Worm (Caenorhabditis elegans): ENCODE data around the gene srx-19.
A peak's percentile ranks its signal among the peaks of the same experiment; 100 is the strongest.
"Not testable (repeated sequence)": the region's sequence is repeated elsewhere in the genome, so short reads cannot be mapped to it uniquely, and the experiment has no call there.

Gene srx-19

ce11 chrIV:6872958-6873357, at the start of gene srx-19:
TSS of gene srx-19 (plus strand) at chrIV:6873258.
- TF ChIP-seq nhr-43 (tag; optimal IDR thresholded peaks at IDR 0.05; ENCODE audit: poor library complexity, severe bottlenecking): no peak
- no peak for TF ChIP-seq nfya-1 (tag; optimal IDR thresholded peaks at IDR 0.05; ENCODE audit: insufficient read depth)
- no peak for TF ChIP-seq fkh-2 (tag; optimal IDR thresholded peaks at IDR 0.05)
- no peak for TF ChIP-seq lin-39 (tag; optimal IDR thresholded peaks at IDR 0.05)
- TF ChIP-seq mml-1 (tag; optimal IDR thresholded peaks at IDR 0.05): no peak

- TF ChIP-seq mdl-1 (tag; optimal IDR thresholded peaks at IDR 0.05): no peak
- peak; percentile 56 for TF ChIP-seq elt-2 (tag; optimal IDR thresholded peaks at IDR 0.05)
Measured at ce11 chrIV:6824622-6825021, 48.4 kb upstream of the srx-19 start, which contains the start of gene H20E11.3. TSS of gene H20E11.3 (plus strand) at chrIV:6824816.

ce11 chrIV:6827477-6827876, 45.6 kb upstream of the srx-19 start, which contains the start of gene H20E11.2:
TSS of gene H20E11.2 (plus strand) at chrIV:6827777.
- TF ChIP-seq ceh-82 (tag; optimal IDR thresholded peaks at IDR 0.05); nfya-1 (tag; optimal IDR thresholded peaks at IDR 0.05; ENCODE audit: insufficient read depth); hmg-11 (tag; optimal IDR thresholded peaks at IDR 0.05): not testable (repeated sequence)

ce11 chrIV:6829902-6830301, 43.2 kb upstream of the srx-19 start, which contains the start of gene H20E11.1:
TSS of gene H20E11.1 (plus strand) at chrIV:6830145.
- TF ChIP-seq nhr-43 (tag; optimal IDR thresholded peaks at IDR 0.05; ENCODE audit: poor library complexity, severe bottlenecking): no peak
- peak; percentile 71 for TF ChIP-seq elt-2 (tag; optimal IDR thresholded peaks at IDR 0.05)
- peak; percentile 89 for TF ChIP-seq pqm-1 (tag; optimal IDR thresholded peaks at IDR 0.05)

ce11 chrIV:6832194-6832593, 40.9 kb upstream of the srx-19 start:
- TF ChIP-seq fos-1 (tag; optimal IDR thresholded peaks at IDR 0.05) (no peak), nhr-76 (tag; optimal IDR thresholded peaks at IDR 0.05) (no peak), ceh-82 (tag; optimal IDR thresholded peaks at IDR 0.05) (no peak), ceh-16 (tag; optimal IDR thresholded peaks at IDR 0.05) (no peak), lin-15B (tag; optimal IDR thresholded peaks at IDR 0.05) (no peak), unc-62 (GFP tag; optimal IDR thresholded peaks at IDR 0.05) (no peak), eor-1 (tag; optimal IDR thresholded peaks at IDR 0.05) (no peak), zag-1 (tag; optimal IDR thresholded peaks at IDR 0.05) (no peak), nhr-237 (tag; optimal IDR thresholded peaks at IDR 0.05) (no peak), mml-1 (tag; optimal IDR thresholded peaks at IDR 0.05) (no peak), sea-2 (GFP tag; optimal IDR thresholded peaks at IDR 0.05) (no peak), tbx-2 (tag; optimal IDR thresholded peaks at IDR 0.05) (no peak), ztf-4 (tag; optimal IDR thresholded peaks at IDR 0.05) (no peak), nhr-12 (tag; optimal IDR thresholded peaks at IDR 0.05) (no peak), nhr-23 (tag; optimal IDR thresholded peaks at IDR 0.05) (no peak), R02D3.7 (tag; optimal IDR thresholded peaks at IDR 0.05) (no peak), nhr-11 (tag; optimal IDR thresholded peaks at IDR 0.05) (no peak), elt-3 (tag; optimal IDR thresholded peaks at IDR 0.05) (no peak), fkh-2 (tag; optimal IDR thresholded peaks at IDR 0.05) (no peak)

ce11 chrIV:6833617-6834016, 39.4 kb upstream of the srx-19 start:
- TF ChIP-seq nhr-77 (tag; optimal IDR thresholded peaks at IDR 0.05) (no peak), mdl-1 (tag; optimal IDR thresholded peaks at IDR 0.05) (no peak), mml-1 (tag; optimal IDR thresholded peaks at IDR 0.05) (no peak), egl-5 (tag; optimal IDR thresholded peaks at IDR 0.05) (peak; percentile 56), ceh-28 (tag; optimal IDR thresholded peaks at IDR 0.05) (no peak), lin-39 (tag; optimal IDR thresholded peaks at IDR 0.05) (peak; percentile 75), nhr-67 (tag; optimal IDR thresholded peaks at IDR 0.05) (no peak), zag-1 (tag; optimal IDR thresholded peaks at IDR 0.05) (no peak)

ce11 chrIV:6834705-6835104, 38.4 kb upstream of the srx-19 start:
- TF ChIP-seq aly-2 (tag; optimal IDR thresholded peaks at IDR 0.05): no peak
- no peak for TF ChIP-seq nhr-77 (tag; optimal IDR thresholded peaks at IDR 0.05)
- no peak for TF ChIP-seq nhr-25 (tag; optimal IDR thresholded peaks at IDR 0.05)
- no peak for TF ChIP-seq nhr-23 (tag; optimal IDR thresholded peaks at IDR 0.05)
- TF ChIP-seq ama-1 (optimal IDR thresholded peaks at IDR 0.05): no peak
- TF ChIP-seq hmg-11 (tag; optimal IDR thresholded peaks at IDR 0.05): peak; percentile 31
- peak; percentile 60 for TF ChIP-seq fkh-10 (GFP tag; optimal IDR thresholded peaks at IDR 0.05)
- peak; percentile 17 for TF ChIP-seq lin-39 (tag; optimal IDR thresholded peaks at IDR 0.05)
- TF ChIP-seq nfya-1 (tag; optimal IDR thresholded peaks at IDR 0.05; ENCODE audit: insufficient read depth): peak; percentile 38
